Worm (Caenorhabditis elegans): ENCODE measurements around the gene C28H8.3.

- TF ChIP-seq mep-1 (tag; optimal IDR thresholded peaks at IDR 0.05) (no peak), nhr-6 (tag; optimal IDR thresholded peaks at IDR 0.05) (no peak), snpc-4 (tag; optimal IDR thresholded peaks at IDR 0.05) (no peak), zag-1 (tag; optimal IDR thresholded peaks at IDR 0.05) (no peak), zip-2 (tag; optimal IDR thresholded peaks at IDR 0.05) (no peak), nhr-11 (tag; optimal IDR thresholded peaks at IDR 0.05) (no peak), snpc-1.2 (GFP tag; IDR thresholded peaks at IDR 0.05) (no peak), F10B5.3 (tag; optimal IDR thresholded peaks at IDR 0.05) (no peak), ceh-82 (tag; optimal IDR thresholded peaks at IDR 0.05) (no peak), ZK546.5 (tag; optimal IDR thresholded peaks at IDR 0.05) (no peak), nhr-28 (tag; optimal IDR thresholded peaks at IDR 0.05) (no peak)
Measured at ce11 chrIII:5886893-5887292, 21.6 kb upstream of the C28H8.3 start, which contains the start of gene C28H8.7.

Measured in whole organism, L4 larva.